Worm (Caenorhabditis elegans) whole organism, L2 larva: ENCODE measurements around the gene srbc-67.

ENCODE experiments used
- C34F6.9 ChIP-seq: fragments of 150-350 bp; optimal IDR thresholded peaks from 2 replicates; lab custom pipeline; 2014; ENCODE audit warnings: missing biosample characterization, missing genetic modification characterization
- F13H6.1 ChIP-seq: sonication (generic microtip); optimal IDR thresholded peaks from 2 replicates; lab custom pipeline; 2016; ENCODE audit warnings: missing genetic modification characterization, missing compliant biosample characterization
- R02D3.7 ChIP-seq: fragments of 150-350 bp; optimal IDR thresholded peaks from 2 replicates; lab custom pipeline; 2014; ENCODE audit warnings: missing biosample characterization, missing genetic modification characterization
- Y55F3AM.14 ChIP-seq: fragments of 200-800 bp; sonication (Bioruptor generic); optimal IDR thresholded peaks from 2 replicates; lab custom pipeline; 2018; ENCODE audit warnings: mild to moderate bottlenecking, missing genetic modification characterization, missing compliant biosample characterization
- ZK546.5 ChIP-seq: sonication (generic microtip); optimal IDR thresholded peaks from 2 replicates; lab custom pipeline; 2017; ENCODE audit warnings: missing biosample characterization, missing genetic modification characterization
- aly-2 ChIP-seq: fragments of 150-350 bp; optimal IDR thresholded peaks from 2 replicates; lab custom pipeline; 2014; ENCODE audit warnings: missing biosample characterization, missing genetic modification characterization
- ama-1 ChIP-seq: fragments of 150-350 bp; optimal IDR thresholded peaks from 2 replicates; lab custom pipeline; 2018; ENCODE audit warnings: inconsistent platforms
- blmp-1 ChIP-seq: sonication (generic microtip); optimal IDR thresholded peaks from 2 replicates; lab custom pipeline; 2017; ENCODE audit warnings: missing genetic modification characterization, mild to moderate bottlenecking, missing compliant biosample characterization, antibody characterized with exemption, moderate library complexity; ENCODE audit not compliant: insufficient read depth
- ceh-16 ChIP-seq: fragments of 150-350 bp; optimal IDR thresholded peaks from 2 replicates; lab custom pipeline; 2014; ENCODE audit warnings: missing biosample characterization, missing genetic modification characterization
- crh-2 ChIP-seq: sonication (generic microtip); optimal IDR thresholded peaks from 2 replicates; lab custom pipeline; 2017; ENCODE audit warnings: missing biosample characterization, missing genetic modification characterization
- dmd-4 ChIP-seq: sonication (generic microtip); optimal IDR thresholded peaks from 2 replicates; lab custom pipeline; 2017; ENCODE audit warnings: missing biosample characterization, missing genetic modification characterization
- egl-27 ChIP-seq: sonication (generic microtip); optimal IDR thresholded peaks from 3 replicates; lab custom pipeline; 2017; ENCODE audit warnings: missing biosample characterization, missing genetic modification reagents, missing genetic modification characterization
- elt-1 ChIP-seq: fragments of 150-350 bp; optimal IDR thresholded peaks from 2 replicates; lab custom pipeline; 2014; ENCODE audit warnings: missing biosample characterization, missing genetic modification characterization
- elt-3 ChIP-seq: sonication (generic microtip); optimal IDR thresholded peaks from 2 replicates; lab custom pipeline; 2017; ENCODE audit warnings: missing biosample characterization, missing genetic modification characterization
- fos-1 ChIP-seq: fragments of 150-350 bp; optimal IDR thresholded peaks from 2 replicates; lab custom pipeline; 2014; ENCODE audit warnings: missing biosample characterization, missing genetic modification characterization
- gmeb-1 ChIP-seq: fragments of 150-350 bp; optimal IDR thresholded peaks from 2 replicates; lab custom pipeline; 2014; ENCODE audit warnings: missing biosample characterization, missing genetic modification characterization
- lin-11 ChIP-seq: fragments of 150-350 bp; sonication (generic microtip); optimal IDR thresholded peaks from 2 replicates; lab custom pipeline; 2014; ENCODE audit warnings: missing biosample characterization, missing genetic modification characterization, inconsistent platforms, mixed read lengths
- lin-13 ChIP-seq: fragments of 150-350 bp; optimal IDR thresholded peaks from 2 replicates; lab custom pipeline; 2014; ENCODE audit warnings: missing biosample characterization, missing genetic modification reagents, missing genetic modification characterization
- lin-39 ChIP-seq: fragments of 150-350 bp; optimal IDR thresholded peaks from 2 replicates; lab custom pipeline; 2014; ENCODE audit warnings: missing biosample characterization, missing genetic modification reagents, missing genetic modification characterization
- lsy-2 ChIP-seq, 2 experiments: fragments of 150-350 bp in 1 of 2; sonication (generic microtip) in 1 of 2; optimal IDR thresholded peaks; 2 replicates each; lab custom pipeline; 2014 to 2017; ENCODE audit warnings: missing biosample characterization in 2 of 2, missing genetic modification characterization in 2 of 2
- mab-5 ChIP-seq: fragments of 150-350 bp; optimal IDR thresholded peaks from 2 replicates; lab custom pipeline; 2014; ENCODE audit warnings: missing biosample characterization, missing genetic modification characterization
- mbf-1 ChIP-seq: sonication (generic microtip); optimal IDR thresholded peaks from 2 replicates; lab custom pipeline; 2017; ENCODE audit warnings: missing biosample characterization, missing genetic modification characterization
- mdl-1 ChIP-seq, 2 experiments: fragments of 150-350 bp in 1 of 2; sonication (generic microtip) in 1 of 2; optimal IDR thresholded peaks; 2 replicates each; lab custom pipeline; 2017; ENCODE audit warnings: missing biosample characterization in 2 of 2, missing genetic modification characterization in 2 of 2
- nhr-10 ChIP-seq: sonication (generic microtip); optimal IDR thresholded peaks from 2 replicates; lab custom pipeline; 2017; ENCODE audit warnings: missing biosample characterization, missing genetic modification characterization
- nhr-11 ChIP-seq: fragments of 150-350 bp; optimal IDR thresholded peaks from 2 replicates; lab custom pipeline; 2014; ENCODE audit warnings: missing biosample characterization, missing genetic modification characterization
- nhr-12 ChIP-seq: fragments of 150-350 bp; optimal IDR thresholded peaks from 2 replicates; lab custom pipeline; 2014; ENCODE audit warnings: missing biosample characterization, missing genetic modification characterization
- nhr-129 ChIP-seq: fragments of 150-350 bp; optimal IDR thresholded peaks from 2 replicates; lab custom pipeline; 2014; ENCODE audit warnings: missing biosample characterization, missing genetic modification characterization
- nhr-21 ChIP-seq: fragments of 150-350 bp; optimal IDR thresholded peaks from 2 replicates; lab custom pipeline; 2014; ENCODE audit warnings: missing biosample characterization, missing genetic modification characterization
- nhr-23 ChIP-seq: fragments of 150-350 bp; optimal IDR thresholded peaks from 2 replicates; lab custom pipeline; 2014; ENCODE audit warnings: missing biosample characterization, missing genetic modification reagents, missing genetic modification characterization
- nhr-237 ChIP-seq: fragments of 150-350 bp; optimal IDR thresholded peaks from 2 replicates; lab custom pipeline; 2014; ENCODE audit warnings: missing biosample characterization, missing genetic modification characterization
- nhr-6 ChIP-seq: fragments of 150-350 bp; optimal IDR thresholded peaks from 2 replicates; lab custom pipeline; 2014; ENCODE audit warnings: missing biosample characterization, missing genetic modification characterization
- nhr-77 ChIP-seq: fragments of 150-350 bp; optimal IDR thresholded peaks from 2 replicates; lab custom pipeline; 2014; ENCODE audit warnings: missing biosample characterization, missing genetic modification characterization
- peb-1 ChIP-seq: fragments of 150-350 bp; optimal IDR thresholded peaks from 2 replicates; lab custom pipeline; 2014; ENCODE audit warnings: missing biosample characterization, missing genetic modification characterization
- sem-4 ChIP-seq: fragments of 150-350 bp; optimal IDR thresholded peaks from 2 replicates; lab custom pipeline; 2014; ENCODE audit warnings: missing biosample characterization, missing genetic modification reagents, missing genetic modification characterization
- skn-1 ChIP-seq: sonication (generic microtip); optimal IDR thresholded peaks from 2 replicates; lab custom pipeline; 2017; ENCODE audit warnings: missing biosample characterization, missing genetic modification characterization
- sma-3 ChIP-seq: sonication (generic microtip); optimal IDR thresholded peaks from 2 replicates; lab custom pipeline; 2016; ENCODE audit warnings: missing genetic modification reagents, missing genetic modification characterization, missing compliant biosample characterization
- sma-9 ChIP-seq, 2 experiments: fragments of 150-350 bp in 1 of 2; sonication (generic microtip) in 1 of 2; optimal IDR thresholded peaks; 2 replicates each; lab custom pipeline; 2014 to 2016; ENCODE audit warnings: missing genetic modification characterization in 2 of 2, mild to moderate bottlenecking in 1 of 2, missing biosample characterization in 1 of 2, missing compliant biosample characterization in 1 of 2, missing genetic modification reagents in 1 of 2, moderate library complexity in 1 of 2
- snpc-4 ChIP-seq: fragments of 150-350 bp; optimal IDR thresholded peaks from 2 replicates; lab custom pipeline; 2014; ENCODE audit warnings: missing biosample characterization, missing genetic modification characterization
- unc-39 ChIP-seq: fragments of 150-350 bp; optimal IDR thresholded peaks from 2 replicates; lab custom pipeline; 2014; ENCODE audit warnings: missing biosample characterization, missing genetic modification characterization
- unc-55 ChIP-seq: fragments of 150-350 bp; sonication (generic microtip); optimal IDR thresholded peaks from 3 replicates; lab custom pipeline; 2014; ENCODE audit warnings: missing biosample characterization, missing genetic modification reagents, missing genetic modification characterization
- unc-62 ChIP-seq: fragments of 150-350 bp; optimal IDR thresholded peaks from 2 replicates; lab custom pipeline; 2014; ENCODE audit warnings: missing biosample characterization, missing genetic modification reagents, missing genetic modification characterization
- zag-1 ChIP-seq: fragments of 150-350 bp; optimal IDR thresholded peaks from 2 replicates; lab custom pipeline; 2014; ENCODE audit warnings: missing biosample characterization, missing genetic modification characterization
- ztf-1 ChIP-seq: fragments of 200-800 bp; sonication (Bioruptor generic); conservative IDR thresholded peaks from 2 replicates; pipeline ENCODE4 v1.3.6; 2022; ENCODE audit warnings: missing genetic modification characterization, missing compliant biosample characterization
- ztf-4 ChIP-seq: fragments of 150-350 bp; optimal IDR thresholded peaks from 2 replicates; lab custom pipeline; 2014; ENCODE audit warnings: missing biosample characterization, missing genetic modification characterization

srbc-67 gene

DNA sequence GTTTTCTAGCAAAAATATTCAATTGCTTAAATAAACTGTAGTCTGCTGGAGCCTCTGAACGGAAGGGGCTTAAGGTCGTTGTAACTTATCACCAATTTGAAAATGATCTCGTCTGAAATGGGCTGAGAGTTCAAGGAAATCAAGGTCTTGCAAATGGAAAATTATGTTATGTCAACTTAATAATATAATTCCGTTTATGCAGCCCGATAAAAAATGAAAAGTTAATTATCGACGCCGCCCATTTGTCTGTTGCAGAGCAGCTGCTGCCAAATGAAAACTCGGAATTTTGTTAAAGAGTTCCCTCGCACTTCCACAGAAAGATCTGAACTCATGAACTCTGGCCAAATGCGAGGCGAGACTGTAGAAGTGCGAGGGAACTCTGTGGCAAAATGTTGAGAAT, at the start of gene srbc-67:
srbc-67 (minus strand) TSS at position 101 of the 400 bp plus-strand sequence.
- TF ChIP-seq skn-1 (tag; lab: Kevin White, UChicago), result no peak
- TF ChIP-seq mbf-1 (tag; lab: Kevin White, UChicago), result no peak
- no peak for TF ChIP-seq mdl-1 (tag; optimal IDR thresholded peaks at IDR 0.05; lab: Kevin White, UChicago)

DNA sequence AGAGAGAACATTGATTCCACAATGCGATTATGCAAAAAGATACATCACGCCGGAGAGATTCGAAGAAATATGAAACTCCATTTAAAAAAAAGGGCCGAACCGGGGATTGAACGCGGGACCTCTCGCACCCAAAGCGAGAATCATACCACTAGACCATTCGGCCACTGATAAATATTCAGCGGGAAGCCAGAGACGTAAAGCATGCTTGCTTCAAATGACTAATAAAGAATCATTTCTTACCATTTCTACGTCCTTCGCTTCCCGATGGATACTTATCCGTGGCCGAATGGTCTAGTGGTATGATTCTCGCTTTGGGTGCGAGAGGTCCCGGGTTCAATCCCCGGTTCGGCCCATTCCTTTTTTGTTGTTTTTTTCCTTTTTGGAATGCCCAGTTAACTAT, 47.2 kb upstream of the srbc-67 start:
- no peak for TF ChIP-seq nhr-6 (tag; lab: Kevin White, UChicago)
- no peak for TF ChIP-seq Y55F3AM.14
- TF ChIP-seq unc-62 (GFP tag; lab: Kevin White, UChicago), result no peak
- TF ChIP-seq skn-1 (tag; lab: Kevin White, UChicago), result no peak
- no peak for TF ChIP-seq nhr-11
- no peak for TF ChIP-seq zag-1 (tag; lab: Kevin White, UChicago)
- TF ChIP-seq unc-39, result no peak
- no peak for TF ChIP-seq lsy-2 (tag; optimal IDR thresholded peaks at IDR 0.05; lab: Kevin White, UChicago)
- TF ChIP-seq crh-2 (tag; lab: Kevin White, UChicago), result no peak
- TF ChIP-seq sem-4 (tag; lab: Kevin White, UChicago), result no peak
- TF ChIP-seq egl-27 (tag; lab: Kevin White, UChicago), result no peak
- no peak for TF ChIP-seq nhr-129 (tag; lab: Kevin White, UChicago)
- no peak for TF ChIP-seq ztf-1 (GFP tag; lab: Robert Waterston, UW)
- no peak for TF ChIP-seq nhr-21
- TF ChIP-seq aly-2, result no peak
- no peak for TF ChIP-seq R02D3.7 (tag; lab: Kevin White, UChicago)
- no peak for TF ChIP-seq peb-1 (tag; lab: Kevin White, UChicago)
- TF ChIP-seq mdl-1 (tag; optimal IDR thresholded peaks at IDR 0.05; lab: Kevin White, UChicago), result no peak
- TF ChIP-seq nhr-10, result no peak

DNA sequence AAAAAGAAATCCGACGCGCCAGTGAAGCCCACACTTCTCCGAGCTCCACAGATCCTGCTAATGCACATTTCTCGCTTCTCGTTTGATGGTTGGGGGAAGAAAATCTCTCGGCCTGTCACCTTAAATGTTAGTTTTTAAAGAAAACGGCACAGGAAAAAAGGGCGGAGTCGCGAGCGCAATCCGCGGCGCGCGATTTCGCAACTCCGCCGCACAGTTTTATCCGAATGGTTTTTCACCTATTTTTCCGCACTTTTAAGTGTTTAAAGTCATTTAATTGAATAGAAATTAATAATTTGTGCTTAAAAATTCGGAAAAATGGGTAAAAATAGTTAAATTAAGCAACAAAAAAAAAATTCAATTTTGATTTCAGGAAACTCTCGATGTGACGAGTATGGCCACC, 46.6 kb upstream of the srbc-67 start:
- no peak for TF ChIP-seq elt-1 (tag; lab: Kevin White, UChicago)
- TF ChIP-seq sma-3 (GFP tag; lab: Kevin White, UChicago), result peak; percentile 28
- TF ChIP-seq R02D3.7 (tag; lab: Kevin White, UChicago), result no peak
- no peak for TF ChIP-seq blmp-1 (tag; lab: Kevin White, UChicago)
- no peak for TF ChIP-seq ama-1 (lab: Kevin White, UChicago)
- TF ChIP-seq fos-1 (tag; lab: Kevin White, UChicago), result no peak
- peak; percentile 21 for TF ChIP-seq crh-2 (tag; lab: Kevin White, UChicago)
- no peak for TF ChIP-seq ceh-16 (tag; lab: Kevin White, UChicago)
- no peak for TF ChIP-seq nhr-237 (tag; lab: Kevin White, UChicago)
- no peak for TF ChIP-seq nhr-77 (tag; lab: Kevin White, UChicago)
- TF ChIP-seq lin-11, result peak; percentile 37
- TF ChIP-seq nhr-23, result no peak
- TF ChIP-seq snpc-4 (tag; lab: Kevin White, UChicago), result no peak
- no peak for TF ChIP-seq ztf-4 (tag; lab: Kevin White, UChicago)
- TF ChIP-seq ztf-1 (GFP tag; lab: Robert Waterston, UW), result no peak
- TF ChIP-seq unc-39, result no peak
- no peak for TF ChIP-seq mab-5 (tag; lab: Kevin White, UChicago)
- TF ChIP-seq zag-1 (tag; lab: Kevin White, UChicago), result no peak
- TF ChIP-seq unc-62 (GFP tag; lab: Kevin White, UChicago), result no peak
- TF ChIP-seq unc-55, result peak; percentile 44
- peak; percentile 32 for TF ChIP-seq sma-9 (GFP tag; optimal IDR thresholded peaks at IDR 0.05; lab: Kevin White, UChicago)
- TF ChIP-seq sma-9 (tag; optimal IDR thresholded peaks at IDR 0.05; lab: Kevin White, UChicago), result no peak
- TF ChIP-seq mbf-1 (tag; lab: Kevin White, UChicago), result no peak
- TF ChIP-seq ZK546.5 (tag; lab: Kevin White, UChicago), result no peak
- TF ChIP-seq skn-1 (tag; lab: Kevin White, UChicago), result no peak
- TF ChIP-seq lsy-2 (tag; optimal IDR thresholded peaks at IDR 0.05; lab: Kevin White, UChicago), result peak in 1 of 2 experiments; percentile 32
- TF ChIP-seq egl-27 (tag; lab: Kevin White, UChicago), result no peak
- TF ChIP-seq elt-3 (tag; lab: Kevin White, UChicago), result no peak
- TF ChIP-seq mdl-1 (tag; optimal IDR thresholded peaks at IDR 0.05; lab: Kevin White, UChicago), result no peak
- peak; percentile 28 for TF ChIP-seq F13H6.1 (tag; lab: Kevin White, UChicago)
- no peak for TF ChIP-seq lin-39 (tag; lab: Kevin White, UChicago)
- TF ChIP-seq dmd-4, result no peak
- no peak for TF ChIP-seq C34F6.9
- TF ChIP-seq aly-2, result no peak
- TF ChIP-seq nhr-21, result no peak
- TF ChIP-seq nhr-12 (tag; lab: Kevin White, UChicago), result no peak
- no peak for TF ChIP-seq sem-4 (tag; lab: Kevin White, UChicago)
- peak; percentile 40 for TF ChIP-seq gmeb-1 (tag; lab: Kevin White, UChicago)
- TF ChIP-seq nhr-6 (tag; lab: Kevin White, UChicago), result no peak
- peak; percentile 18 for TF ChIP-seq lin-13 (GFP tag; lab: Kevin White, UChicago)
